Worm (Caenorhabditis elegans) whole organism, L1 larva: ENCODE measurements around the gene R31.2.

Source experiments
- aly-2 ChIP-seq: fragments of 150-350 bp; optimal IDR thresholded peaks from 2 replicates; lab custom pipeline; 2014; ENCODE audit warnings: missing biosample characterization, missing genetic modification characterization
- ama-1 ChIP-seq: fragments of 150-350 bp; optimal IDR thresholded peaks from 2 replicates; lab custom pipeline; 2014
- efl-3 ChIP-seq: fragments of 200-800 bp; sonication (Bioruptor generic); optimal IDR thresholded peaks from 2 replicates; lab custom pipeline; 2018; ENCODE audit warnings: mild to moderate bottlenecking, missing genetic modification characterization, missing compliant biosample characterization
- egl-13 ChIP-seq: sonication (generic microtip); optimal IDR thresholded peaks from 2 replicates; lab custom pipeline; 2016; ENCODE audit warnings: missing genotype, missing genetic modification reagents, missing genetic modification characterization, missing compliant biosample characterization
- snpc-4 ChIP-seq: fragments of 150-350 bp; optimal IDR thresholded peaks from 2 replicates; lab custom pipeline; 2014; ENCODE audit warnings: missing biosample characterization, missing genetic modification characterization
- ztf-11 ChIP-seq, 2 experiments: sonication (generic microtip); optimal IDR thresholded peaks; 2 replicates each; lab custom pipeline; 2016 to 2017; ENCODE audit warnings: missing genetic modification characterization in 2 of 2, missing biosample characterization in 1 of 2, missing compliant biosample characterization in 1 of 2

ce11 chrV:11875060-11875459 is 42.3 kb upstream of the R31.2 start, which contains the start of gene sulp-4:
- TF ChIP-seq aly-2 (tag; lab: Kevin White, UChicago) (no peak), ztf-11 (tag; optimal IDR thresholded peaks at IDR 0.05; lab: Kevin White, UChicago) (no peak), egl-13 (tag; lab: Kevin White, UChicago) (no peak), ama-1 (no peak), snpc-4 (tag; lab: Kevin White, UChicago) (no peak), efl-3 (GFP tag; lab: Kevin White, UChicago) (no peak)
